Worm (Caenorhabditis elegans) whole organism, L2 larva: ENCODE results near the gene C33F10.11.
"Not testable (repeated sequence)": the region's sequence is repeated elsewhere in the genome, so short reads cannot be mapped to it uniquely, and the experiment has no call there.

Experiments
- F13H6.1 ChIP-seq: sonication (generic microtip); optimal IDR thresholded peaks from 2 replicates; lab custom pipeline; 2016; ENCODE audit warnings: missing genetic modification characterization, missing compliant biosample characterization
- R02D3.7 ChIP-seq: fragments of 150-350 bp; optimal IDR thresholded peaks from 2 replicates; lab custom pipeline; 2014; ENCODE audit warnings: missing biosample characterization, missing genetic modification characterization
- ZK546.5 ChIP-seq: sonication (generic microtip); optimal IDR thresholded peaks from 2 replicates; lab custom pipeline; 2017; ENCODE audit warnings: missing biosample characterization, missing genetic modification characterization
- ama-1 ChIP-seq: fragments of 150-350 bp; optimal IDR thresholded peaks from 2 replicates; lab custom pipeline; 2018; ENCODE audit warnings: inconsistent platforms
- blmp-1 ChIP-seq: sonication (generic microtip); optimal IDR thresholded peaks from 2 replicates; lab custom pipeline; 2017; ENCODE audit warnings: missing genetic modification characterization, mild to moderate bottlenecking, missing compliant biosample characterization, antibody characterized with exemption, moderate library complexity; ENCODE audit not compliant: insufficient read depth
- ceh-82 ChIP-seq: fragments of 150-350 bp; optimal IDR thresholded peaks from 2 replicates; lab custom pipeline; 2014; ENCODE audit warnings: missing biosample characterization, missing genetic modification characterization
- crh-2 ChIP-seq: sonication (generic microtip); optimal IDR thresholded peaks from 2 replicates; lab custom pipeline; 2017; ENCODE audit warnings: missing biosample characterization, missing genetic modification characterization
- dmd-4 ChIP-seq: sonication (generic microtip); optimal IDR thresholded peaks from 2 replicates; lab custom pipeline; 2017; ENCODE audit warnings: missing biosample characterization, missing genetic modification characterization
- egl-27 ChIP-seq: sonication (generic microtip); optimal IDR thresholded peaks from 3 replicates; lab custom pipeline; 2017; ENCODE audit warnings: missing biosample characterization, missing genetic modification reagents, missing genetic modification characterization
- elt-1 ChIP-seq: fragments of 150-350 bp; optimal IDR thresholded peaks from 2 replicates; lab custom pipeline; 2014; ENCODE audit warnings: missing biosample characterization, missing genetic modification characterization
- elt-3 ChIP-seq: sonication (generic microtip); optimal IDR thresholded peaks from 2 replicates; lab custom pipeline; 2017; ENCODE audit warnings: missing biosample characterization, missing genetic modification characterization
- fos-1 ChIP-seq: fragments of 150-350 bp; optimal IDR thresholded peaks from 2 replicates; lab custom pipeline; 2014; ENCODE audit warnings: missing biosample characterization, missing genetic modification characterization
- gmeb-1 ChIP-seq: fragments of 150-350 bp; optimal IDR thresholded peaks from 2 replicates; lab custom pipeline; 2014; ENCODE audit warnings: missing biosample characterization, missing genetic modification characterization
- lin-13 ChIP-seq: fragments of 150-350 bp; optimal IDR thresholded peaks from 2 replicates; lab custom pipeline; 2014; ENCODE audit warnings: missing biosample characterization, missing genetic modification reagents, missing genetic modification characterization
- lsy-2 ChIP-seq, 2 experiments: fragments of 150-350 bp in 1 of 2; sonication (generic microtip) in 1 of 2; optimal IDR thresholded peaks; 2 replicates each; lab custom pipeline; 2014 to 2017; ENCODE audit warnings: missing biosample characterization in 2 of 2, missing genetic modification characterization in 2 of 2
- mdl-1 ChIP-seq, 2 experiments: fragments of 150-350 bp in 1 of 2; sonication (generic microtip) in 1 of 2; optimal IDR thresholded peaks; 2 replicates each; lab custom pipeline; 2017; ENCODE audit warnings: missing biosample characterization in 2 of 2, missing genetic modification characterization in 2 of 2
- nhr-11 ChIP-seq: fragments of 150-350 bp; optimal IDR thresholded peaks from 2 replicates; lab custom pipeline; 2014; ENCODE audit warnings: missing biosample characterization, missing genetic modification characterization
- nhr-12 ChIP-seq: fragments of 150-350 bp; optimal IDR thresholded peaks from 2 replicates; lab custom pipeline; 2014; ENCODE audit warnings: missing biosample characterization, missing genetic modification characterization
- nhr-21 ChIP-seq: fragments of 150-350 bp; optimal IDR thresholded peaks from 2 replicates; lab custom pipeline; 2014; ENCODE audit warnings: missing biosample characterization, missing genetic modification characterization
- nhr-23 ChIP-seq: fragments of 150-350 bp; optimal IDR thresholded peaks from 2 replicates; lab custom pipeline; 2014; ENCODE audit warnings: missing biosample characterization, missing genetic modification reagents, missing genetic modification characterization
- nhr-237 ChIP-seq: fragments of 150-350 bp; optimal IDR thresholded peaks from 2 replicates; lab custom pipeline; 2014; ENCODE audit warnings: missing biosample characterization, missing genetic modification characterization
- nhr-25 ChIP-seq: fragments of 150-350 bp; sonication (generic microtip); optimal IDR thresholded peaks from 3 replicates; lab custom pipeline; 2014; ENCODE audit warnings: missing biosample characterization, missing genetic modification characterization
- nhr-6 ChIP-seq: fragments of 150-350 bp; optimal IDR thresholded peaks from 2 replicates; lab custom pipeline; 2014; ENCODE audit warnings: missing biosample characterization, missing genetic modification characterization
- nhr-77 ChIP-seq: fragments of 150-350 bp; optimal IDR thresholded peaks from 2 replicates; lab custom pipeline; 2014; ENCODE audit warnings: missing biosample characterization, missing genetic modification characterization
- peb-1 ChIP-seq: fragments of 150-350 bp; optimal IDR thresholded peaks from 2 replicates; lab custom pipeline; 2014; ENCODE audit warnings: missing biosample characterization, missing genetic modification characterization
- skn-1 ChIP-seq: sonication (generic microtip); optimal IDR thresholded peaks from 2 replicates; lab custom pipeline; 2017; ENCODE audit warnings: missing biosample characterization, missing genetic modification characterization
- sma-9 ChIP-seq, 2 experiments: fragments of 150-350 bp in 1 of 2; sonication (generic microtip) in 1 of 2; optimal IDR thresholded peaks; 2 replicates each; lab custom pipeline; 2014 to 2016; ENCODE audit warnings: missing genetic modification characterization in 2 of 2, mild to moderate bottlenecking in 1 of 2, missing biosample characterization in 1 of 2, missing compliant biosample characterization in 1 of 2, missing genetic modification reagents in 1 of 2, moderate library complexity in 1 of 2
- unc-39 ChIP-seq: fragments of 150-350 bp; optimal IDR thresholded peaks from 2 replicates; lab custom pipeline; 2014; ENCODE audit warnings: missing biosample characterization, missing genetic modification characterization
- unc-62 ChIP-seq: fragments of 150-350 bp; optimal IDR thresholded peaks from 2 replicates; lab custom pipeline; 2014; ENCODE audit warnings: missing biosample characterization, missing genetic modification reagents, missing genetic modification characterization
- zag-1 ChIP-seq: fragments of 150-350 bp; optimal IDR thresholded peaks from 2 replicates; lab custom pipeline; 2014; ENCODE audit warnings: missing biosample characterization, missing genetic modification characterization
- ztf-1 ChIP-seq: fragments of 200-800 bp; sonication (Bioruptor generic); conservative IDR thresholded peaks from 2 replicates; pipeline ENCODE4 v1.3.6; 2022; ENCODE audit warnings: missing genetic modification characterization, missing compliant biosample characterization
- ztf-4 ChIP-seq: fragments of 150-350 bp; optimal IDR thresholded peaks from 2 replicates; lab custom pipeline; 2014; ENCODE audit warnings: missing biosample characterization, missing genetic modification characterization

The C33F10.11 gene

ce11 chrII:4869793-4870343 is 35.2 kb upstream of the C33F10.11 start:
- TF ChIP-seq gmeb-1 (tag; lab: Kevin White, UChicago) (no peak), blmp-1 (no peak), nhr-77 (tag; lab: Kevin White, UChicago) (no peak), egl-27 (no peak), crh-2 (tag; lab: Kevin White, UChicago) (no peak), nhr-23 (tag; lab: Kevin White, UChicago) (no peak), elt-1 (tag; lab: Kevin White, UChicago) (no peak), ama-1 (lab: Kevin White, UChicago) (no peak), nhr-12 (tag; lab: Kevin White, UChicago) (no peak), ztf-1 (no peak), nhr-11 (tag; lab: Kevin White, UChicago) (no peak), elt-3 (tag; lab: Kevin White, UChicago) (no peak), fos-1 (tag; lab: Kevin White, UChicago) (no peak), nhr-25 (no peak)

DNA sequence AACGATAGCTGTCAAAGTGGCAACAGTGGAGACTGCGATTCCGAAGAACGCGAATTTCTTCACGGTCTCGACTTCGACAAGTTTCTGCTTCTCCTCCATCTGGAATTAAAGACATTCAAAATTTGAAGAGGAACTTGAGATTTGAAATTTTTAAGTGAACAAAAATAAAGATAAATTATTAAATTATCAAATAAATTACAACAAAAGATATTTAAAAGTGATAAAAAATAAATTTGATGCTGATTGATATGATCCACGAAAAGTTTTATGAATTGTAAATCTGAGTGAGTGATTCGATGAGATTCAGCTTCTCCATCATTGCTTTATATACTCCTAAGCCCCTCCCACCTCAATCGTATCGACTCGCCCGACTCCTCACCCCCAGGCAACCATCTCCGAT is 32.8 kb upstream of the C33F10.11 start, which contains the start of gene col-17:
Gene col-17 (minus strand): TSS at position 101 of the 400 bp plus-strand sequence.
- TF ChIP-seq nhr-77 (tag; lab: Kevin White, UChicago), result no peak
- TF ChIP-seq fos-1 (tag; lab: Kevin White, UChicago), result no peak
- no peak for TF ChIP-seq nhr-21 (tag; lab: Kevin White, UChicago)
- TF ChIP-seq dmd-4 (tag; lab: Kevin White, UChicago), result no peak
- no peak for TF ChIP-seq peb-1 (tag; lab: Kevin White, UChicago)
- TF ChIP-seq ztf-4 (tag; lab: Kevin White, UChicago), result no peak
- TF ChIP-seq nhr-6 (tag; lab: Kevin White, UChicago), result no peak
- no peak for TF ChIP-seq nhr-11 (tag; lab: Kevin White, UChicago)

DNA sequence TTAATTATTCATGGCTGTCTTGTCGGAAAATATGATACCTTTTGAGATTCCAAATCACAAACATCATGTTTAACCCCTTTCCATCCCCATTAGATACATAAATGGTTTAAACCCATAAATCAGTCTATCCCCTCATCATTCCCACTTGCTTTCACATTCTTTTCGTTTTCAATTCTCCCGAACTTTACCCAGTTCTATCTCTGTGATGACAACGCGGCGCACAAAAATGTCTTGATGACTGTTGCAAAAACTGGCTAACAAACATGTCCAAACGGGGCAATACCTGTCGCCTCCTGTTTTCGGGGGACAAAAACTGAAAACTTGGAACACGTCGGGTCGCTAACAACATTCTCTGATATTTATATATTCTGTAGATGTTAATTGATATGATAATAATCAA is 31.4 kb upstream of the C33F10.11 start:
- TF ChIP-seq unc-39 (tag; lab: Kevin White, UChicago) (no peak), sma-9 (GFP tag; optimal IDR thresholded peaks at IDR 0.05; lab: Kevin White, UChicago) (no peak), sma-9 (tag; optimal IDR thresholded peaks at IDR 0.05; lab: Kevin White, UChicago) (no peak), elt-3 (tag; lab: Kevin White, UChicago) (peak; percentile 41), ztf-4 (tag; lab: Kevin White, UChicago) (no peak), ama-1 (lab: Kevin White, UChicago) (peak; percentile 81), nhr-237 (no peak), fos-1 (tag; lab: Kevin White, UChicago) (peak; percentile 27), nhr-21 (tag; lab: Kevin White, UChicago) (peak; percentile 84), blmp-1 (peak; percentile 67), unc-62 (GFP tag; lab: Kevin White, UChicago) (peak; percentile 56), nhr-25 (peak; percentile 47)

DNA sequence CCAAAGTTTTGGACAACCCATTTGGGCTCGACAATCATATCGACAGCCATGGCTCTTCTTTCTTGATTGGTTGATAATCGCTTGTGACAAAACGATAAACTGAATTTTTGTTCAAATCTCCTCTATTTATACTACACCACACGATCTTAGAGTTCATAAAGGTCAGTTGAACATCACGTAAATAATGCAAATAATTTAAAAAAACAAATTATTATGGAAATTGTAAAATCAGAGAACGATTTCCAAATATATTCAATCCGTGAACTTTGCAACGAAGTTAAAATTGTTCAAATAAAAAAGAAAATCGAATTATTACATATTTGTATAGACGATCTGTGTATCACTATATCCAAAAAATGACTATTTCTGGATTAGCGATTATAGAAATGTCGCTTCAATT is 28.7 kb upstream of the C33F10.11 start, which contains the start of the genes mpst-4 and F11G11.14:
Gene mpst-4 (minus strand): TSS at position 101 of the 400 bp plus-strand sequence.
Gene F11G11.14 (plus strand): TSS at position 325 of the 400 bp plus-strand sequence.
- no peak for TF ChIP-seq nhr-12 (tag; lab: Kevin White, UChicago)
- TF ChIP-seq skn-1, result no peak
- TF ChIP-seq elt-1 (tag; lab: Kevin White, UChicago), result no peak
- TF ChIP-seq R02D3.7 (tag; lab: Kevin White, UChicago), result no peak
- TF ChIP-seq crh-2 (tag; lab: Kevin White, UChicago), result no peak
- no peak for TF ChIP-seq F13H6.1 (tag; lab: Kevin White, UChicago)
- no peak for TF ChIP-seq mdl-1 (tag; optimal IDR thresholded peaks at IDR 0.05; lab: Kevin White, UChicago)
- no peak for TF ChIP-seq ZK546.5
- TF ChIP-seq lin-13 (GFP tag; lab: Kevin White, UChicago), result no peak
- no peak for TF ChIP-seq lsy-2 (tag; optimal IDR thresholded peaks at IDR 0.05; lab: Kevin White, UChicago)
- TF ChIP-seq unc-39 (tag; lab: Kevin White, UChicago), result no peak
- TF ChIP-seq ztf-4 (tag; lab: Kevin White, UChicago), result no peak
- TF ChIP-seq ceh-82, result no peak
- no peak for TF ChIP-seq zag-1

DNA sequence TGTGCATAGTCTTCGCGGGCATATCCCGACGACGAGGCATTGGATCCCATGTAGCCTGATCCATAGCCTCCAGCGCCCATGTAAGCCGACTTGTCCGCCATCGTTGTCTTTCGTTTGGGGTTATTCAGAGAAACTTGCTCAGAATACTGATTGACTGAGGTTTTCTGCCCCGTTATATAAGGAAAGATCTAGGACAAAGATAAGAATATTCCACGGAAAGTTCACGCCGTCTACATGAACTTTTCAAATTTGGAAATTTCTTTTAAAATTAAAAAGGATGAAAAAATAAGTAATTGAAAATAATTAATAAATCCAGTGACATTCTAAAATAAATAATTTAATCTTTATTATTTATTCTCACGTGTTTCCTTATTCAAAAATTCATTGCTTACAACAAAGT is 25.6 kb upstream of the C33F10.11 start, which contains the start of the genes nspd-5 and F11G11.4:
Gene nspd-5 (minus strand): TSS at position 101 of the 400 bp plus-strand sequence.
Gene F11G11.4 (plus strand): TSS at position 335 of the 400 bp plus-strand sequence.
- not testable (repeated sequence) for TF ChIP-seq nhr-23 (tag; lab: Kevin White, UChicago); fos-1 (tag; lab: Kevin White, UChicago); ztf-1
